Worm (Caenorhabditis elegans) whole organism, L4 larva: ENCODE results near the gene Y69A2AR.47.

Source experiments
- F10B5.3 ChIP-seq: sonication (generic microtip); optimal IDR thresholded peaks from 2 replicates; lab custom pipeline; 2016; ENCODE audit warnings: mild to moderate bottlenecking, missing genetic modification characterization, missing compliant biosample characterization
- Y5F2A.4 ChIP-seq: fragments of 200-800 bp; sonication (Bioruptor generic); optimal IDR thresholded peaks from 2 replicates; lab custom pipeline; 2018; ENCODE audit warnings: mild to moderate bottlenecking, missing genetic modification characterization, missing compliant biosample characterization
- ZK337.2 ChIP-seq: fragments of 200-800 bp; sonication (Bioruptor generic); IDR thresholded peaks from 2 replicates; pipeline ENCODE4 v1.3.6; 2022; ENCODE audit warnings: missing genetic modification reagents, missing genetic modification characterization, missing compliant biosample characterization
- ZK546.5 ChIP-seq, 2 experiments: sonication (generic microtip); optimal IDR thresholded peaks; 2 replicates each; lab custom pipeline; 2017; ENCODE audit warnings: missing biosample characterization in 2 of 2, missing genetic modification characterization in 2 of 2
- ama-1 ChIP-seq: fragments of 150-350 bp; optimal IDR thresholded peaks from 2 replicates; lab custom pipeline; 2014; ENCODE audit warnings: inconsistent platforms, mixed read lengths
- arid-1 ChIP-seq: fragments of 200-800 bp; sonication (Bioruptor generic); conservative IDR thresholded peaks from 2 replicates; pipeline ENCODE4 v1.3.6; 2022; ENCODE audit warnings: missing genetic modification reagents, missing genetic modification characterization, missing compliant biosample characterization
- attf-4 ChIP-seq: sonication (generic microtip); optimal IDR thresholded peaks from 3 replicates; lab custom pipeline; 2017; ENCODE audit warnings: missing biosample characterization, missing genetic modification characterization
- ceh-28 ChIP-seq: fragments of 150-350 bp; optimal IDR thresholded peaks from 2 replicates; lab custom pipeline; 2014; ENCODE audit warnings: missing biosample characterization, missing genetic modification reagents, missing genetic modification characterization
- ceh-32 ChIP-seq: sonication (generic microtip); optimal IDR thresholded peaks from 2 replicates; lab custom pipeline; 2016; ENCODE audit warnings: mild to moderate bottlenecking, missing genetic modification characterization, missing compliant biosample characterization; ENCODE audit not compliant: poor library complexity
- ceh-82 ChIP-seq: sonication (generic microtip); optimal IDR thresholded peaks from 2 replicates; lab custom pipeline; 2017; ENCODE audit warnings: missing biosample characterization, missing genetic modification characterization
- ctbp-1 ChIP-seq: fragments of 200-800 bp; sonication (Bioruptor generic); IDR thresholded peaks from 2 replicates; pipeline ENCODE4 v1.3.6; 2022; ENCODE audit warnings: missing genetic modification reagents, missing genetic modification characterization, missing compliant biosample characterization
- daf-12 ChIP-seq: fragments of 150-350 bp; optimal IDR thresholded peaks from 2 replicates; lab custom pipeline; 2014; ENCODE audit warnings: missing biosample characterization, missing genetic modification reagents, missing genetic modification characterization
- daf-16 ChIP-seq, 3 experiments: sonication (generic microtip); optimal IDR thresholded peaks; 2 replicates each; lab custom pipeline; 2016 to 2017; ENCODE audit warnings: missing genetic modification characterization in 3 of 3, missing genetic modification reagents in 3 of 3, mild to moderate bottlenecking in 2 of 3, missing compliant biosample characterization in 2 of 3, missing biosample characterization in 1 of 3, moderate library complexity in 1 of 3
- daf-19 ChIP-seq: fragments of 200-800 bp; sonication (Bioruptor generic); conservative IDR thresholded peaks from 2 replicates; pipeline ENCODE4 v1.3.6; 2022; ENCODE audit warnings: missing genetic modification characterization, missing compliant biosample characterization
- dmd-6 ChIP-seq: fragments of 200-800 bp; sonication (Bioruptor generic); IDR thresholded peaks from 2 replicates; pipeline ENCODE4 v1.3.6; 2022; ENCODE audit warnings: missing genetic modification reagents, missing genetic modification characterization, missing compliant biosample characterization
- dpl-1 ChIP-seq: fragments of 150-350 bp; optimal IDR thresholded peaks from 2 replicates; lab custom pipeline; 2014; ENCODE audit warnings: missing biosample characterization, missing genetic modification reagents, missing genetic modification characterization
- duxl-1 ChIP-seq: sonication (generic microtip); optimal IDR thresholded peaks from 2 replicates; lab custom pipeline; 2016; ENCODE audit warnings: mild to moderate bottlenecking, missing genetic modification characterization, moderate library complexity, missing compliant biosample characterization; ENCODE audit not compliant: poor library complexity
- egl-27 ChIP-seq: sonication (generic microtip); optimal IDR thresholded peaks from 3 replicates; lab custom pipeline; 2017; ENCODE audit warnings: missing biosample characterization, missing genetic modification reagents, missing genetic modification characterization
- egl-43 ChIP-seq: fragments of 200-800 bp; sonication (Bioruptor generic); IDR thresholded peaks from 2 replicates; pipeline ENCODE4 v1.3.6; 2022; ENCODE audit warnings: missing genetic modification reagents, missing genetic modification characterization, missing compliant biosample characterization
- hif-1 ChIP-seq, 2 experiments: sonication (generic microtip); optimal IDR thresholded peaks; 2 replicates each; lab custom pipeline; 2016 to 2017; ENCODE audit warnings: missing compliant biosample characterization in 2 of 2, missing genetic modification characterization in 2 of 2, missing genetic modification reagents in 2 of 2, missing genotype in 2 of 2, mild to moderate bottlenecking in 1 of 2
- hmg-1.1 ChIP-seq: fragments of 200-800 bp; sonication (Bioruptor generic); IDR thresholded peaks from 2 replicates; pipeline ENCODE4 v1.3.6; 2022; ENCODE audit warnings: missing genetic modification reagents, missing genetic modification characterization, missing compliant biosample characterization
- jun-1 ChIP-seq: fragments of 150-350 bp; optimal IDR thresholded peaks from 2 replicates; lab custom pipeline; 2014; ENCODE audit warnings: missing biosample characterization, missing genetic modification reagents, missing genetic modification characterization
- lin-1 ChIP-seq: fragments of 200-800 bp; sonication (Bioruptor generic); IDR thresholded peaks from 2 replicates; pipeline ENCODE4 v1.3.6; 2022; ENCODE audit warnings: missing genetic modification reagents, missing genetic modification characterization, missing compliant biosample characterization
- lin-13 ChIP-seq: fragments of 150-350 bp; optimal IDR thresholded peaks from 2 replicates; lab custom pipeline; 2014; ENCODE audit warnings: missing biosample characterization, missing genetic modification reagents, missing genetic modification characterization
- lin-15B ChIP-seq: fragments of 150-350 bp; sonication (generic microtip); optimal IDR thresholded peaks from 3 replicates; lab custom pipeline; 2014; ENCODE audit warnings: missing biosample characterization, missing genetic modification characterization
- lin-38 ChIP-seq: fragments of 200-800 bp; sonication (Bioruptor generic); IDR thresholded peaks from 2 replicates; pipeline ENCODE4 v1.3.6; 2022; ENCODE audit warnings: missing genetic modification reagents, missing genetic modification characterization, missing compliant biosample characterization
- lsy-2 ChIP-seq, 2 experiments: fragments of 150-350 bp in 1 of 2; sonication (generic microtip) in 1 of 2; optimal IDR thresholded peaks; 2 replicates each; lab custom pipeline; 2014 to 2017; ENCODE audit warnings: missing biosample characterization in 2 of 2, missing genetic modification characterization in 2 of 2
- madf-5 ChIP-seq, 2 experiments: fragments of 200-800 bp; sonication (Bioruptor generic); IDR thresholded peaks; 2 replicates each; pipeline ENCODE4 v1.3.6; 2022; ENCODE audit warnings: missing compliant biosample characterization in 2 of 2, missing genetic modification characterization in 2 of 2
- mdl-1 ChIP-seq, 2 experiments: fragments of 150-350 bp in 1 of 2; sonication (generic microtip) in 1 of 2; optimal IDR thresholded peaks; 2 replicates each; lab custom pipeline; 2014 to 2017; ENCODE audit warnings: missing biosample characterization in 2 of 2, missing genetic modification characterization in 2 of 2
- mdt-29 ChIP-seq: fragments of 200-800 bp; sonication (Bioruptor generic); IDR thresholded peaks from 2 replicates; pipeline ENCODE4 v1.3.6; 2022; ENCODE audit warnings: missing genetic modification reagents, missing genetic modification characterization, missing compliant biosample characterization
- mes-2 ChIP-seq: sonication (generic microtip); optimal IDR thresholded peaks from 2 replicates; lab custom pipeline; 2016; ENCODE audit warnings: missing genotype, mild to moderate bottlenecking, missing genetic modification characterization, missing compliant biosample characterization; ENCODE audit not compliant: poor library complexity, severe bottlenecking
- mxl-2 ChIP-seq: fragments of 200-800 bp; sonication (Bioruptor generic); conservative IDR thresholded peaks from 2 replicates; pipeline ENCODE4 v1.3.6; 2022; ENCODE audit warnings: missing genetic modification reagents, missing genetic modification characterization, missing compliant biosample characterization
- nhr-10 ChIP-seq: fragments of 150-350 bp; optimal IDR thresholded peaks from 2 replicates; lab custom pipeline; 2014; ENCODE audit warnings: missing biosample characterization, missing genetic modification characterization
- nhr-102 ChIP-seq: sonication (generic microtip); optimal IDR thresholded peaks from 2 replicates; lab custom pipeline; 2016; ENCODE audit warnings: mild to moderate bottlenecking, missing genetic modification characterization, moderate library complexity, missing compliant biosample characterization
- nhr-28 ChIP-seq: fragments of 150-350 bp; optimal IDR thresholded peaks from 2 replicates; lab custom pipeline; 2014; ENCODE audit warnings: missing biosample characterization, missing genetic modification characterization
- nhr-41 ChIP-seq: fragments of 200-800 bp; sonication (Bioruptor generic); IDR thresholded peaks from 2 replicates; pipeline ENCODE4 v1.3.6; 2022; ENCODE audit warnings: missing genetic modification reagents, missing genetic modification characterization, missing compliant biosample characterization
- nhr-48 ChIP-seq: sonication (generic microtip); optimal IDR thresholded peaks from 2 replicates; lab custom pipeline; 2016; ENCODE audit warnings: mild to moderate bottlenecking, missing genetic modification characterization, missing compliant biosample characterization
- nhr-6 ChIP-seq: fragments of 150-350 bp; optimal IDR thresholded peaks from 2 replicates; lab custom pipeline; 2014; ENCODE audit warnings: missing biosample characterization, missing genetic modification characterization
- pha-4 ChIP-seq, 2 experiments: fragments of 150-350 bp in 1 of 2; fragments of 200-800 bp in 1 of 2; sonication (Bioruptor generic) in 1 of 2; IDR thresholded peaks in 1 of 2; optimal IDR thresholded peaks in 1 of 2; 2 replicates each; pipeline versions ENCODE4 v1.3.6 to Lab custom; 2014 to 2022; ENCODE audit warnings: missing genetic modification characterization in 2 of 2, missing genetic modification reagents in 2 of 2, missing biosample characterization in 1 of 2, missing compliant biosample characterization in 1 of 2
- pqm-1 ChIP-seq: sonication (generic microtip); optimal IDR thresholded peaks from 2 replicates; lab custom pipeline; 2017; ENCODE audit warnings: missing biosample characterization, missing genetic modification characterization
- rbr-2 ChIP-seq: sonication (generic microtip); optimal IDR thresholded peaks from 2 replicates; lab custom pipeline; 2016; ENCODE audit warnings: missing genotype, missing genetic modification characterization, missing compliant biosample characterization
- saeg-2 ChIP-seq: fragments of 200-800 bp; sonication (Bioruptor generic); IDR thresholded peaks from 2 replicates; pipeline ENCODE4 v1.3.6; 2022; ENCODE audit warnings: missing genetic modification reagents, missing genetic modification characterization, missing compliant biosample characterization
- skn-1 ChIP-seq: fragments of 150-350 bp; optimal IDR thresholded peaks from 2 replicates; lab custom pipeline; 2014; ENCODE audit warnings: missing biosample characterization, missing genetic modification characterization
- snpc-1.2 ChIP-seq: fragments of 200-800 bp; sonication (Bioruptor generic); IDR thresholded peaks from 2 replicates; pipeline ENCODE4 v1.3.6; 2022; ENCODE audit warnings: missing genetic modification reagents, missing genetic modification characterization, missing compliant biosample characterization
- spr-3 ChIP-seq: fragments of 200-800 bp; sonication (Bioruptor generic); optimal IDR thresholded peaks from 2 replicates; lab custom pipeline; 2018; ENCODE audit warnings: mild to moderate bottlenecking, missing genetic modification characterization, missing compliant biosample characterization
- tag-97 ChIP-seq: fragments of 200-800 bp; sonication (Bioruptor generic); IDR thresholded peaks from 2 replicates; pipeline ENCODE4 v1.3.6; 2022; ENCODE audit warnings: missing genetic modification characterization, missing compliant biosample characterization
- unc-39 ChIP-seq: sonication (generic microtip); optimal IDR thresholded peaks from 2 replicates; lab custom pipeline; 2017; ENCODE audit warnings: missing biosample characterization, missing genetic modification characterization
- zfp-2 ChIP-seq: sonication (generic microtip); optimal IDR thresholded peaks from 2 replicates; lab custom pipeline; 2016; ENCODE audit warnings: mild to moderate bottlenecking, missing genetic modification characterization, missing compliant biosample characterization
- zfp-3 ChIP-seq: fragments of 200-800 bp; sonication (Bioruptor generic); conservative IDR thresholded peaks from 2 replicates; pipeline ENCODE4 v1.3.6; 2022; ENCODE audit warnings: missing genetic modification reagents, missing genetic modification characterization, missing compliant biosample characterization
- zip-2 ChIP-seq: fragments of 150-350 bp; optimal IDR thresholded peaks from 2 replicates; lab custom pipeline; 2014; ENCODE audit warnings: missing biosample characterization, missing genetic modification characterization

Y69A2AR.47 gene

DNA sequence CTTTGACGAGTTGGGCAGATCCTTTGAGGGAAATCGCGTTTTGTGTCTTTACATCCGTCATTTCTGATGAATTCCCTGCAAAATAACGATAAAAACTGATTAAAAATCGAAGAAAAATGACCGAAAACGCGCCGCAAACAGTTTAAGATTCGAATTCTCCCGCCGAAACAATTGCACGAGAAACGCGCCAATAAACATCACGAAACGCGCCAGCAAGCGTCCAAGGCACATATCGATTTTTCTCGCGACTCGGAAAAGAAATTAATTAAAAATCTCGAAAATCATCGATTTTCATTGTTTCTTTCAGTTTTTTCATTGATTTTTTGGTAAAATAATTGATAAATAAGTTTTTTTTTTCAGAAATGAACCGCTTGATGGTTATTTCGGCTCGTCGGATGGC is 43.4 kb downstream of the Y69A2AR.47 start, which contains the start of the genes mdf-2 and nduv-3 (continued):
- no peak for TF ChIP-seq arid-1 (GFP tag; lab: Robert Waterston, UW)
- TF ChIP-seq zip-2 (tag; lab: Kevin White, UChicago), result no peak
- TF ChIP-seq tag-97 (GFP tag; lab: Robert Waterston, UW), result no peak
- TF ChIP-seq attf-4 (tag; lab: Kevin White, UChicago), result no peak
- peak; percentile 82 for TF ChIP-seq mes-2 (tag; lab: Kevin White, UChicago)
- no peak for TF ChIP-seq nhr-48 (tag; lab: Kevin White, UChicago)
- TF ChIP-seq skn-1, result no peak
- no peak for TF ChIP-seq saeg-2
- TF ChIP-seq duxl-1 (tag; lab: Kevin White, UChicago), result peak; percentile 27
- TF ChIP-seq lin-13, result peak; percentile 74
- TF ChIP-seq lin-38 (GFP tag; lab: Robert Waterston, UW), result peak; percentile 83
- TF ChIP-seq dmd-6 (GFP tag; lab: Robert Waterston, UW), result peak; percentile 35
- no peak for TF ChIP-seq nhr-28
- no peak for TF ChIP-seq lin-15B (tag; lab: Kevin White, UChicago)
- TF ChIP-seq F10B5.3, result no peak
- TF ChIP-seq ceh-82 (tag; lab: Kevin White, UChicago), result no peak
- TF ChIP-seq ctbp-1 (GFP tag; lab: Robert Waterston, UW), result no peak
- no peak for TF ChIP-seq snpc-1.2
- TF ChIP-seq lsy-2 (tag; optimal IDR thresholded peaks at IDR 0.05; lab: Kevin White, UChicago), result peak in 1 of 2 experiments; percentile 91
- peak; percentile 64 for TF ChIP-seq rbr-2
- no peak for TF ChIP-seq spr-3 (GFP tag; lab: Kevin White, UChicago)
- peak; percentile 63 for TF ChIP-seq ceh-28 (tag; lab: Kevin White, UChicago)
- TF ChIP-seq ceh-32 (tag; lab: Kevin White, UChicago), result no peak
- TF ChIP-seq zfp-2, result no peak
- TF ChIP-seq ZK546.5 (tag; optimal IDR thresholded peaks at IDR 0.05; lab: Kevin White, UChicago), result no peak
- TF ChIP-seq daf-19, result no peak
- TF ChIP-seq mxl-2 (GFP tag; lab: Robert Waterston, UW), result no peak
- peak; percentile 92 for TF ChIP-seq dpl-1
- peak; percentile 61; the same call in 1 of the 2 replicates for TF ChIP-seq hmg-1.1 (GFP tag; lab: Robert Waterston, UW)
- no peak; the same call in 1 of the 2 replicates for TF ChIP-seq mdt-29 (GFP tag; lab: Robert Waterston, UW)
- no peak for TF ChIP-seq nhr-41 (GFP tag; lab: Robert Waterston, UW)
- TF ChIP-seq zfp-3, result no peak
- TF ChIP-seq nhr-102 (tag; lab: Kevin White, UChicago), result peak; percentile 42
- no peak for TF ChIP-seq Y5F2A.4 (GFP tag; lab: Kevin White, UChicago)
- TF ChIP-seq ZK337.2 (GFP tag; lab: Robert Waterston, UW), result no peak
- TF ChIP-seq mdl-1 (tag; optimal IDR thresholded peaks at IDR 0.05; lab: Kevin White, UChicago), result no peak
- no peak; the same call in 1 of the 2 replicates for TF ChIP-seq pha-4 (GFP tag; IDR thresholded peaks at IDR 0.05; lab: Robert Waterston, UW)
- TF ChIP-seq pha-4 (tag; optimal IDR thresholded peaks at IDR 0.05; lab: Kevin White, UChicago), result peak; percentile 64
- TF ChIP-seq ama-1 (lab: Kevin White, UChicago), result no peak
- TF ChIP-seq madf-5 (GFP tag; IDR thresholded peaks at IDR 0.05; lab: Robert Waterston, UW), result no peak
- no peak for TF ChIP-seq nhr-10 (tag; lab: Kevin White, UChicago)
- no peak for TF ChIP-seq pqm-1 (tag; lab: Kevin White, UChicago)
- TF ChIP-seq egl-43 (GFP tag; lab: Robert Waterston, UW), result peak; percentile 57; the same call in 1 of the 2 replicates
- no peak for TF ChIP-seq egl-27 (tag; lab: Kevin White, UChicago)
- TF ChIP-seq hif-1 (tag; optimal IDR thresholded peaks at IDR 0.05; lab: Kevin White, UChicago), result peak in 1 of 2 experiments; percentile 13
- TF ChIP-seq nhr-6 (tag; lab: Kevin White, UChicago), result peak; percentile 58
- no peak for TF ChIP-seq daf-16 (GFP tag; optimal IDR thresholded peaks at IDR 0.05; lab: Kevin White, UChicago)
- peak; percentile 33 for TF ChIP-seq daf-16 (tag; optimal IDR thresholded peaks at IDR 0.05; lab: Kevin White, UChicago)
- TF ChIP-seq lin-1 (GFP tag; lab: Robert Waterston, UW), result no peak
- no peak for TF ChIP-seq unc-39 (tag; lab: Kevin White, UChicago)
- no peak for TF ChIP-seq daf-12 (tag; lab: Kevin White, UChicago)
- TF ChIP-seq jun-1 (tag; lab: Kevin White, UChicago), result peak; percentile 38
